Worm (Caenorhabditis elegans) whole organism, mixed stage, embryonic: ENCODE results near the gene R02D5.24.

Experiments used
- ceh-83 ChIP-seq: fragments of 200-800 bp; sonication (Bioruptor generic); optimal IDR thresholded peaks from 2 replicates; lab custom pipeline; 2018; ENCODE audit warnings: mild to moderate bottlenecking, missing genetic modification characterization, missing compliant biosample characterization
- ces-1 ChIP-seq: fragments of 150-350 bp; optimal IDR thresholded peaks from 2 replicates; lab custom pipeline; 2014; ENCODE audit warnings: missing biosample characterization, missing genetic modification reagents, missing genetic modification characterization
- lin-13 ChIP-seq: fragments of 150-350 bp; optimal IDR thresholded peaks from 2 replicates; lab custom pipeline; 2014; ENCODE audit warnings: missing biosample characterization, missing genetic modification characterization
- mep-1 ChIP-seq: fragments of 150-350 bp; optimal IDR thresholded peaks from 2 replicates; lab custom pipeline; 2017; ENCODE audit warnings: missing biosample characterization, missing genetic modification reagents, missing genetic modification characterization, inconsistent platforms
- snpc-4 ChIP-seq: fragments of 150-350 bp; optimal IDR thresholded peaks from 2 replicates; lab custom pipeline; 2014; ENCODE audit warnings: missing biosample characterization, missing genetic modification characterization
- unc-39 ChIP-seq: fragments of 150-350 bp; optimal IDR thresholded peaks from 2 replicates; lab custom pipeline; 2014; ENCODE audit warnings: missing biosample characterization, missing genetic modification characterization
- unc-62 ChIP-seq: fragments of 150-350 bp; optimal IDR thresholded peaks from 2 replicates; lab custom pipeline; 2014; ENCODE audit warnings: missing biosample characterization, missing genetic modification reagents, missing genetic modification characterization

ce11 chrV:14536274-14536673 is 35.1 kb downstream of the R02D5.24 start, which contains the start of gene tag-191:
- TF ChIP-seq mep-1 (tag; lab: Kevin White, UChicago) (no peak), ces-1 (no peak), ceh-83 (GFP tag; lab: Kevin White, UChicago) (no peak), unc-62 (GFP tag; lab: Kevin White, UChicago) (no peak), unc-39 (no peak), lin-13 (tag; lab: Kevin White, UChicago) (no peak), snpc-4 (tag; lab: Kevin White, UChicago) (no peak)
